Fruit fly (Drosophila melanogaster) whole organism, embryonic: ENCODE data around the gene Mtp.

ENCODE experiments used
- BEAF-32 ChIP-seq: fragments of 200-800 bp; sonication (Bioruptor generic); optimal IDR thresholded peaks from 3 replicates; lab custom pipeline; 2017; ENCODE audit warnings: missing biosample characterization, missing genetic modification characterization, mild to moderate bottlenecking, moderate library complexity, missing genetic modification reagents
- Blimp-1 ChIP-seq: fragments of 200-800 bp; sonication (Bioruptor generic); optimal IDR thresholded peaks from 3 replicates; lab custom pipeline; 2018; ENCODE audit warnings: missing biosample characterization, missing genetic modification characterization, mild to moderate bottlenecking, moderate library complexity, missing genetic modification reagents
- C15 ChIP-seq: fragments of 200-800 bp; sonication (Bioruptor generic); IDR thresholded peaks from 3 replicates; pipeline ENCODE4 v1.3.6; 2022; ENCODE audit warnings: missing biosample characterization, missing genetic modification characterization
- CG10209 ChIP-seq: fragments of 200-800 bp; sonication (Bioruptor generic); optimal IDR thresholded peaks from 3 replicates; lab custom pipeline; 2017; ENCODE audit warnings: missing biosample characterization, mild to moderate bottlenecking, missing genetic modification characterization, missing genetic modification reagents
- CG10543 ChIP-seq: fragments of 200-800 bp; sonication (Bioruptor generic); optimal IDR thresholded peaks from 3 replicates; lab custom pipeline; 2017; ENCODE audit warnings: missing biosample characterization, mild to moderate bottlenecking, missing genetic modification characterization, moderate library complexity
- CG11085 ChIP-seq: fragments of 200-800 bp; sonication (Bioruptor generic); IDR thresholded peaks from 2 replicates; pipeline ENCODE4 v1.3.6; 2022; ENCODE audit warnings: missing biosample characterization, missing genetic modification characterization
- CG11560 ChIP-seq: fragments of 200-800 bp; sonication (Bioruptor generic); IDR thresholded peaks from 3 replicates; pipeline ENCODE4 v1.3.6; 2022; ENCODE audit warnings: missing biosample characterization, missing genetic modification characterization
- CG12071 ChIP-seq: fragments of 200-800 bp; sonication (Bioruptor generic); optimal IDR thresholded peaks from 3 replicates; lab custom pipeline; 2018; ENCODE audit warnings: missing biosample characterization, mild to moderate bottlenecking, missing genetic modification characterization
- CG12104 ChIP-seq: fragments of 200-800 bp; sonication (Bioruptor generic); optimal IDR thresholded peaks from 3 replicates; lab custom pipeline; 2016; ENCODE audit warnings: missing biosample characterization, missing genetic modification characterization
- CG14014 ChIP-seq: fragments of 200-800 bp; sonication (Bioruptor generic); IDR thresholded peaks from 2 replicates; pipeline ENCODE4 v1.3.6; 2022; ENCODE audit warnings: missing biosample characterization, missing genetic modification characterization
- CG1792 ChIP-seq: fragments of 200-800 bp; sonication (Bioruptor generic); optimal IDR thresholded peaks from 2 replicates; lab custom pipeline; 2016; ENCODE audit warnings: missing biosample characterization, missing genetic modification characterization
- CG18599 ChIP-seq: fragments of 200-800 bp; sonication (Bioruptor generic); optimal IDR thresholded peaks from 3 replicates; lab custom pipeline; 2017; ENCODE audit warnings: missing biosample characterization, missing genetic modification characterization, mild to moderate bottlenecking, moderate library complexity, missing genetic modification reagents
- CG18764 ChIP-seq: fragments of 200-800 bp; sonication (Bioruptor generic); optimal IDR thresholded peaks from 3 replicates; lab custom pipeline; 2016; ENCODE audit warnings: missing biosample characterization, missing genetic modification characterization
- CG2202 ChIP-seq: fragments of 200-800 bp; sonication (Bioruptor generic); optimal IDR thresholded peaks from 2 replicates; lab custom pipeline; 2018; ENCODE audit warnings: missing biosample characterization, mild to moderate bottlenecking, missing genetic modification characterization
- CG3281 ChIP-seq: fragments of 200-800 bp; sonication (Bioruptor generic); optimal IDR thresholded peaks from 3 replicates; lab custom pipeline; 2017; ENCODE audit warnings: missing biosample characterization, mild to moderate bottlenecking, missing genetic modification characterization
- CG33557 ChIP-seq: fragments of 200-800 bp; sonication (Bioruptor generic); optimal IDR thresholded peaks from 2 replicates; lab custom pipeline; 2019; ENCODE audit warnings: missing biosample characterization, mild to moderate bottlenecking, missing genetic modification characterization, moderate library complexity
- CG5245 ChIP-seq: fragments of 200-800 bp; sonication (Bioruptor generic); optimal IDR thresholded peaks from 3 replicates; lab custom pipeline; 2016; ENCODE audit warnings: missing biosample characterization, missing genetic modification characterization
- CG6689 ChIP-seq: fragments of 200-800 bp; sonication (Bioruptor generic); IDR thresholded peaks from 2 replicates; pipeline ENCODE4 v1.3.6; 2022; ENCODE audit warnings: missing biosample characterization, missing genetic modification characterization
- CG9797 ChIP-seq: fragments of 200-800 bp; sonication (Bioruptor generic); optimal IDR thresholded peaks from 3 replicates; lab custom pipeline; 2018; ENCODE audit warnings: missing biosample characterization, mild to moderate bottlenecking, missing genetic modification characterization
- CrebB ChIP-seq: fragments of 200-800 bp; sonication (Bioruptor generic); optimal IDR thresholded peaks from 3 replicates; lab custom pipeline; 2018; ENCODE audit warnings: missing biosample characterization, mild to moderate bottlenecking, missing genetic modification characterization
- MBD-R2 ChIP-seq: fragments of 200-800 bp; sonication (Bioruptor generic); IDR thresholded peaks from 2 replicates; pipeline ENCODE4 v1.3.6; 2022; ENCODE audit warnings: missing biosample characterization, missing genetic modification characterization
- Mad ChIP-seq: fragments of 200-800 bp; sonication (Bioruptor generic); optimal IDR thresholded peaks from 2 replicates; lab custom pipeline; 2016; ENCODE audit warnings: missing biosample characterization, missing genetic modification characterization
- Med ChIP-seq: fragments of 200-800 bp; sonication (Bioruptor generic); peaks from one replicate; lab custom pipeline; 2016; ENCODE audit warnings: missing biosample characterization, missing genetic modification characterization, mild to moderate bottlenecking, inconsistent platforms, moderate library complexity
- Meics ChIP-seq: fragments of 200-800 bp; sonication (Bioruptor generic); optimal IDR thresholded peaks from 2 replicates; lab custom pipeline; 2017; ENCODE audit warnings: missing biosample characterization, mild to moderate bottlenecking, missing genetic modification characterization
- PHDP ChIP-seq: fragments of 200-800 bp; sonication (Bioruptor generic); optimal IDR thresholded peaks from 3 replicates; lab custom pipeline; 2018; ENCODE audit warnings: missing biosample characterization, mild to moderate bottlenecking, missing genetic modification characterization, moderate library complexity
- Scr ChIP-seq: fragments of 200-800 bp; sonication (Bioruptor generic); IDR thresholded peaks from 2 replicates; pipeline ENCODE4 v1.3.6; 2022; ENCODE audit warnings: missing biosample characterization, missing genetic modification characterization; ENCODE audit not compliant: partially characterized antibody
- Sin3A ChIP-seq: fragments of >200 bp; optimal IDR thresholded peaks from 2 replicates; lab custom pipeline; 2018
- Stat92E ChIP-seq, 3 experiments: fragments of >200 bp in 2 of 3; fragments of 200-800 bp in 1 of 3; sonication (Bioruptor generic) in 1 of 3; optimal IDR thresholded peaks; 2 replicates each; lab custom pipeline; 2017 to 2019; ENCODE audit warnings: missing biosample characterization in 3 of 3, missing genetic modification characterization in 3 of 3, mild to moderate bottlenecking in 1 of 3, moderate library complexity in 1 of 3
- ab ChIP-seq: fragments of 200-800 bp; sonication (Bioruptor generic); optimal IDR thresholded peaks from 2 replicates; lab custom pipeline; 2016; ENCODE audit warnings: missing biosample characterization, missing genetic modification characterization
- amos ChIP-seq: fragments of 200-800 bp; sonication (Bioruptor generic); IDR thresholded peaks from 2 replicates; pipeline ENCODE4 v1.3.6; 2022; ENCODE audit warnings: missing biosample characterization, missing genetic modification characterization; ENCODE audit not compliant: partially characterized antibody
- ash1 ChIP-seq: fragments of 200-800 bp; sonication (Bioruptor generic); optimal IDR thresholded peaks from 2 replicates; lab custom pipeline; 2018; ENCODE audit warnings: missing biosample characterization, mild to moderate bottlenecking, missing genetic modification characterization
- caup ChIP-seq: fragments of 200-800 bp; sonication (Bioruptor generic); optimal IDR thresholded peaks from 3 replicates; lab custom pipeline; 2017; ENCODE audit warnings: missing biosample characterization, mild to moderate bottlenecking, missing genetic modification characterization, moderate library complexity; ENCODE audit not compliant: severe bottlenecking
- crp ChIP-seq, 2 experiments: fragments of 200-800 bp; sonication (Bioruptor generic); optimal IDR thresholded peaks; 2 replicates in 1 of 2; 3 replicates in 1 of 2; lab custom pipeline; 2017; ENCODE audit warnings: missing biosample characterization in 2 of 2, missing genetic modification characterization in 2 of 2, mild to moderate bottlenecking in 1 of 2, moderate library complexity in 1 of 2
- da ChIP-seq: fragments of 200-800 bp; sonication (Bioruptor generic); optimal IDR thresholded peaks from 2 replicates; lab custom pipeline; 2016; ENCODE audit warnings: missing biosample characterization, missing genetic modification characterization
- dmrt99B ChIP-seq: fragments of 200-800 bp; sonication (Bioruptor generic); optimal IDR thresholded peaks from 2 replicates; lab custom pipeline; 2018; ENCODE audit warnings: missing biosample characterization, mild to moderate bottlenecking, missing genetic modification characterization, moderate library complexity
- fu2 ChIP-seq: fragments of 200-800 bp; sonication (Bioruptor generic); optimal IDR thresholded peaks from 2 replicates; lab custom pipeline; 2016; ENCODE audit warnings: missing biosample characterization, missing genetic modification characterization
- gcm ChIP-seq: fragments of 200-800 bp; sonication (Bioruptor generic); optimal IDR thresholded peaks from 2 replicates; lab custom pipeline; 2019; ENCODE audit warnings: missing biosample characterization, mild to moderate bottlenecking, missing genetic modification characterization, moderate library complexity
- hb ChIP-seq: fragments of 200-800 bp; sonication (Bioruptor generic); IDR thresholded peaks from 3 replicates; pipeline ENCODE4 v1.3.6; 2022; ENCODE audit warnings: missing biosample characterization, missing genetic modification characterization; ENCODE audit not compliant: partially characterized antibody
- mam ChIP-seq: fragments of 200-800 bp; sonication (Bioruptor generic); optimal IDR thresholded peaks from 3 replicates; lab custom pipeline; 2016; ENCODE audit warnings: missing biosample characterization, missing genetic modification characterization
- odd ChIP-seq: fragments of 200-800 bp; sonication (Bioruptor generic); optimal IDR thresholded peaks from 2 replicates; lab custom pipeline; 2017; ENCODE audit warnings: missing biosample characterization, mild to moderate bottlenecking, missing genetic modification characterization
- pb ChIP-seq: fragments of 200-800 bp; sonication (Bioruptor generic); optimal IDR thresholded peaks from 3 replicates; lab custom pipeline; 2016; ENCODE audit warnings: missing biosample characterization, missing genetic modification characterization
- pros ChIP-seq: fragments of 200-800 bp; sonication (Bioruptor generic); optimal IDR thresholded peaks from 3 replicates; lab custom pipeline; 2019; ENCODE audit warnings: missing biosample characterization, mild to moderate bottlenecking, missing genetic modification characterization, moderate library complexity
- scrt ChIP-seq: fragments of 200-800 bp; sonication (Bioruptor generic); optimal IDR thresholded peaks from 2 replicates; lab custom pipeline; 2018; ENCODE audit warnings: missing biosample characterization, mild to moderate bottlenecking, missing genetic modification characterization, moderate library complexity
- sna ChIP-seq: fragments of 200-800 bp; sonication (Bioruptor generic); IDR thresholded peaks from 2 replicates; pipeline ENCODE4 v1.3.6; 2022; ENCODE audit warnings: missing biosample characterization, missing genetic modification characterization; ENCODE audit not compliant: partially characterized antibody
- sob ChIP-seq: fragments of 200-800 bp; sonication (Bioruptor generic); IDR thresholded peaks from 2 replicates; pipeline ENCODE4 v1.3.6; 2022; ENCODE audit warnings: missing biosample characterization, missing genetic modification characterization
- sug ChIP-seq: fragments of 200-800 bp; optimal IDR thresholded peaks from 2 replicates; lab custom pipeline; 2019; ENCODE audit warnings: missing biosample characterization, mild to moderate bottlenecking, missing genetic modification characterization, moderate library complexity
- tin ChIP-seq: fragments of 200-800 bp; sonication (Bioruptor generic); optimal IDR thresholded peaks from 3 replicates; lab custom pipeline; 2016; ENCODE audit warnings: missing biosample characterization, missing genetic modification characterization
- tx ChIP-seq: fragments of 200-800 bp; sonication (Bioruptor generic); optimal IDR thresholded peaks from 2 replicates; lab custom pipeline; 2016; ENCODE audit warnings: missing biosample characterization, missing genetic modification characterization
- zf30C ChIP-seq: fragments of 200-800 bp; sonication (Bioruptor generic); optimal IDR thresholded peaks from 3 replicates; lab custom pipeline; 2018; ENCODE audit warnings: missing biosample characterization, mild to moderate bottlenecking, missing genetic modification characterization
- zfh1 ChIP-seq: fragments of 200-800 bp; sonication (Bioruptor generic); IDR thresholded peaks from 3 replicates; pipeline ENCODE4 v1.3.6; 2022; ENCODE audit warnings: missing biosample characterization, missing genetic modification characterization

The Mtp gene

dm6 chr2L:20950421-20951108, 27.9 kb upstream of the Mtp start (continued):
- TF ChIP-seq CG12071 (GFP tag; lab: Kevin White, UChicago) (peak; percentile 15), PHDP (peak; percentile 58), CG11085 (GFP tag; lab: Robert Waterston, UW) (no peak), scrt (GFP tag; lab: Kevin White, UChicago) (peak; percentile 35), CrebB (tag; lab: Kevin White, UChicago) (no peak), CG14014 (GFP tag; lab: Robert Waterston, UW) (peak; percentile 65), tx (GFP tag; lab: Kevin White, UChicago) (peak; percentile 18), sob (peak; percentile 75), CG1792 (GFP tag; lab: Kevin White, UChicago) (peak; percentile 31), fu2 (GFP tag; lab: Kevin White, UChicago) (no peak), CG10209 (GFP tag; lab: Kevin White, UChicago) (peak; percentile 40), caup (GFP tag; lab: Kevin White, UChicago) (peak; percentile 27), CG3281 (GFP tag; lab: Kevin White, UChicago) (no peak), da (no peak), pros (GFP tag; lab: Kevin White, UChicago) (no peak), ab (GFP tag; lab: Kevin White, UChicago) (no peak), sna (GFP tag; lab: Robert Waterston, UW) (no peak), CG18764 (GFP tag; lab: Kevin White, UChicago) (no peak), hb (GFP tag; lab: Robert Waterston, UW) (no peak), gcm (no peak), tin (GFP tag; lab: Kevin White, UChicago) (peak; percentile 20), zfh1 (GFP tag; lab: Robert Waterston, UW) (peak; percentile 73), CG6689 (GFP tag; lab: Robert Waterston, UW) (peak; percentile 56), pb (GFP tag; lab: Kevin White, UChicago) (no peak), CG10543 (GFP tag; lab: Kevin White, UChicago) (no peak), CG9797 (GFP tag; lab: Kevin White, UChicago) (no peak), sug (no peak), CG5245 (GFP tag; lab: Kevin White, UChicago) (no peak), CG11560 (tag; lab: Robert Waterston, UW) (0 out of 3 replicates have a peak, but pooled peaks have one; percentile 44), CG2202 (tag; lab: Kevin White, UChicago) (no peak), amos (no peak), ash1 (GFP tag; lab: Kevin White, UChicago) (no peak), Stat92E (GFP tag; optimal IDR thresholded peaks at IDR 0.05; lab: Kevin White, UChicago) (no peak), Mad (peak; percentile 15), Meics (GFP tag; lab: Kevin White, UChicago) (peak; percentile 10), odd (GFP tag; lab: Kevin White, UChicago) (peak; percentile 15)

dm6 chr2L:20948625-20949024, 25.9 kb upstream of the Mtp start:
- TF ChIP-seq CG12104 (no peak), mam (GFP tag; lab: Kevin White, UChicago) (no peak), Blimp-1 (GFP tag; lab: Kevin White, UChicago) (peak; percentile 18), MBD-R2 (GFP tag; lab: Robert Waterston, UW) (no peak), Med (peak; percentile 86), crp (GFP tag; optimal IDR thresholded peaks at IDR 0.05; lab: Kevin White, UChicago) (no peak), CG18599 (GFP tag; lab: Kevin White, UChicago) (no peak), Sin3A (lab: Kevin White, UChicago) (no peak), BEAF-32 (no peak), Scr (no peak), zf30C (no peak), dmrt99B (tag; lab: Kevin White, UChicago) (peak; percentile 38), sob (no peak), C15 (GFP tag; lab: Robert Waterston, UW) (no peak), CG33557 (GFP tag; lab: Kevin White, UChicago) (no peak)
